Worm (Caenorhabditis elegans): ENCODE data around the gene C52G5.2.

- TF ChIP-seq nfya-1 (tag; optimal IDR thresholded peaks at IDR 0.05; ENCODE audit: borderline replicate concordance, insufficient read depth) (no peak), nhr-120 (GFP tag; IDR thresholded peaks at IDR 0.05) (no peak), snpc-3.4 (tag; optimal IDR thresholded peaks at IDR 0.05) (no peak), him-1 (tag; optimal IDR thresholded peaks at IDR 0.05) (no peak), Y95B8A.8 (GFP tag; IDR thresholded peaks at IDR 0.05) (no peak), hsf-1 (GFP tag; IDR thresholded peaks at IDR 0.05) (no peak), egl-44 (GFP tag; IDR thresholded peaks at IDR 0.05) (no peak), zfh-2 (GFP tag; conservative IDR thresholded peaks at IDR 0.05) (no peak), snpc-4 (GFP tag; optimal IDR thresholded peaks at IDR 0.05) (no peak), snpc-4 (tag; optimal IDR thresholded peaks at IDR 0.05) (no peak), tbp1 (GFP tag; optimal IDR thresholded peaks at IDR 0.05) (no peak), Y56A3A.18 (GFP tag; IDR thresholded peaks at IDR 0.05) (no peak)
These were observed 34.8 kb downstream of the C52G5.2 start for ce11 chrX:12877930-12878329.
